Worm (Caenorhabditis elegans) whole organism, L4/young adult: Measurements from ENCODE around the gene K05F1.13.

Experiments used
- W03F9.2 ChIP-seq: fragments of 150-350 bp; optimal IDR thresholded peaks from 2 replicates; lab custom pipeline; 2014; ENCODE audit warnings: missing biosample characterization, missing genetic modification characterization
- him-1 ChIP-seq: sonication (generic microtip); optimal IDR thresholded peaks from 2 replicates; lab custom pipeline; 2016; ENCODE audit warnings: missing genotype, missing genetic modification reagents, missing genetic modification characterization, missing compliant biosample characterization

DNA sequence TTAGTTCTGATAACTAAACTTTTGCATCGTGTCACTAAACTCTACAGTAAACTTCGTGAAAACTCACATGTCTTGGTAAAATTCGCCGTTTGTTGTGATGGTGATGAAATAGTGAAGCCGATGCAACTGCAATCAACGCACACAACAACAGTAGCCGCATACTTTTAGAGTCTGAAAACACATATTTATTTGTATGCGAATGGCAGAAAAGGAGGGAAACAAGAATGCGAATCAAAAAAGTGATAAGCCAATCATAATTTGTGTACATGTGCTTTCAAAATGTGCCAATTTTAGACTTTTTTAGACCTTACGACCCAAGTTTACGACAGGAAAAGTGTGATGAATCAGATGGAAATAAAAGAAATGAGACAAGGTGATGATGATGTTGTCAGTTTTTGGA is 16.4 kb downstream of the K05F1.13 start, which contains the start of gene K05F1.10:
- TF ChIP-seq W03F9.2 (tag; lab: Kevin White, UChicago), result no peak
- TF ChIP-seq him-1 (tag; lab: Kevin White, UChicago), result no peak
